Fruit fly (Drosophila melanogaster) Kc167 (cell line): ENCODE data around the gene AhcyL1.

Experiments used
- Myc ChIP-seq: fragments of >200 bp; optimal IDR thresholded peaks from 2 replicates; lab custom pipeline; 2017; ENCODE audit warnings: missing external identifiers
- h ChIP-seq: fragments of >200 bp; optimal IDR thresholded peaks from 3 replicates; lab custom pipeline; 2018; ENCODE audit warnings: missing external identifiers
- insv ChIP-seq: fragments of >200 bp; optimal IDR thresholded peaks from 3 replicates; lab custom pipeline; 2018; ENCODE audit warnings: missing external identifiers

DNA sequence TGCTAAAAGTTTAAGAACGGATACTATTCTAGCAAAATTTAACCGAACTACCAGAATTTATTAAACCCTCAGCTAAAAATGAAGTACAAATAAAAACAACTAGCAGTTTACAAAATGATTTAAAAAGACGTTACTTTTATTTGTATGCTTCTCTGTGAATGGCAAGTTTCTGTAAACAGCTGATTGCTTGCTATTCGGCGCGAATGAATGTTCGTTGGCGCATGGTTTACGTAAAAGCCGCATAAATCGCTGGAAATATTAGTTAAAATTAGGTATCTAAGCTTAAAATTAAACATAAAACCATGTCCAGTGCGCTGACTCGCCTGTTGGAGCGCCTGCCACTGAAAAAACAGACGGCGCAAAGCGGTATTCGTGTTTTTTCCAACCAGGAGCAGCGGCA, 8.6 kb upstream of the AhcyL1 start, which contains the start of gene mRpS35:
- TF ChIP-seq Myc (lab: Kevin White, UChicago), result no peak
- TF ChIP-seq h, result no peak
- TF ChIP-seq insv (lab: Kevin White, UChicago), result no peak
